Fruit fly (Drosophila melanogaster): Measurements from ENCODE around the gene CG1575.

DNA sequence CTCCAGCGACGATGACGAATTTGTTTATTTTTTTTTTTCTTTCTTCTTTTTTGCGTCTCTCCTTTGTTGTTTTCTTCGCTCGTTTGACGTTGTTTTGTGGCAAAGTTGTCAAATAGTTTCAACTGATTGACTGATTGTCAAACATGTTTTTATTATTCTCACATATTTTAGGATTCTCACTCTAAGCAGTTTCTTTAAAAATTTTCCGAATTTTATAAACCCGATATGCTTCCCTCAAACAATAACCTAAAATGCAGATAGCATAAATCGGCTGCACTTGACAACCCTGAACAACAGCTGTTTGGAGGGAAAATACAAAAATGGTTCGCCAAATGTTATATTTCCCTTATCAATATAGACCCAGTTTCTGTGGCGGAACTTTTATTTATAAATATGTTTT, 26.7 kb downstream of the CG1575 start, which contains the start of gene CG17982:
- TF ChIP-seq Dll (optimal IDR thresholded peaks at IDR 0.05) (no peak), EcR (GFP tag; optimal IDR thresholded peaks at IDR 0.05) (no peak), CG8478 (optimal IDR thresholded peaks at IDR 0.05) (no peak), psq (optimal IDR thresholded peaks at IDR 0.05) (no peak), pan (optimal IDR thresholded peaks at IDR 0.05) (no peak), usp (GFP tag; optimal IDR thresholded peaks at IDR 0.05) (no peak)
